Fruit fly (Drosophila melanogaster): Measurements from ENCODE around the gene ImpL2.
A peak's percentile ranks its signal among the peaks of the same experiment; 100 is the strongest.

Gene ImpL2

DNA sequence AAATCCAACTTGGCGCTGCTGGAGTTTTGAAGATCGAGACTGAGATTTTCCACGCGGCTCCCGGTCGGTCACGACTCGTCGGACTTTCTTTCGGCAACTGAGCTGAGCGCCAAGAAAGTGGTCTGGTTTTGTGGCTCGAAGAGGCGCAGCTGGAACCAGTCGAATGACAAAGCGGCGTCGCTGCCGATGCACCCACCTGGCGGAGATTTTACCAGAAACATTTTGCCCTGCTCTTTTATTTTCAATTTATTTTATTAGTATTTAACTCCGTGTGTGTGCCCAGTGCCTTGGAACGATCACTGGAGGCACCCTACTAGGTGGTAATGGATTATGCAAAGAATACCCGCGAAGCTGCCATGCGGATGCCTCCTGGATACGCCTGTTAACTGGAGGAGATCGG is 31.7 kb downstream of the ImpL2 start, which contains the start of gene CG15005:
Gene CG15005 (minus strand): TSS at position 101 of the 400 bp plus-strand sequence.
- TF ChIP-seq kay (GFP tag; ENCODE audit: borderline replicate concordance) (no peak), bab1 (GFP tag; optimal IDR thresholded peaks at IDR 0.05) (no peak), CG33017 (tag; optimal IDR thresholded peaks at IDR 0.05) (no peak), toe (GFP tag; optimal IDR thresholded peaks at IDR 0.05) (no peak), Crg-1 (GFP tag; optimal IDR thresholded peaks at IDR 0.05) (no peak), cic (GFP tag; optimal IDR thresholded peaks at IDR 0.05) (no peak)

dm6 chr3L:4193730-4194649 is 42.0 kb downstream of the ImpL2 start, which contains the start of gene CG43367:
TSS of gene CG43367 (plus strand) at chr3L:4193993.
- TF ChIP-seq kay (GFP tag; ENCODE audit: borderline replicate concordance) (peak; percentile 59), CG33017 (tag; optimal IDR thresholded peaks at IDR 0.05) (no peak), CG7101 (tag; optimal IDR thresholded peaks at IDR 0.05) (peak; percentile 0), bab1 (GFP tag; optimal IDR thresholded peaks at IDR 0.05) (peak; percentile 26), Clk (GFP tag; optimal IDR thresholded peaks at IDR 0.05) (no peak), Crg-1 (GFP tag; optimal IDR thresholded peaks at IDR 0.05) (peak; percentile 19), CG1620 (GFP tag; optimal IDR thresholded peaks at IDR 0.05) (peak; percentile 51), CG5204 (GFP tag; optimal IDR thresholded peaks at IDR 0.05) (no peak), cnc (optimal IDR thresholded peaks at IDR 0.05) (no peak), tj (GFP tag; optimal IDR thresholded peaks at IDR 0.05) (peak; percentile 5), CG11617 (GFP tag; optimal IDR thresholded peaks at IDR 0.05) (no peak), cic (GFP tag; optimal IDR thresholded peaks at IDR 0.05) (no peak), CG12768 (GFP tag; optimal IDR thresholded peaks at IDR 0.05) (no peak), CG7045 (GFP tag; optimal IDR thresholded peaks at IDR 0.05) (no peak), pad (GFP tag; optimal IDR thresholded peaks at IDR 0.05) (peak; percentile 25), Hr96 (GFP tag; optimal IDR thresholded peaks at IDR 0.05) (no peak)

DNA sequence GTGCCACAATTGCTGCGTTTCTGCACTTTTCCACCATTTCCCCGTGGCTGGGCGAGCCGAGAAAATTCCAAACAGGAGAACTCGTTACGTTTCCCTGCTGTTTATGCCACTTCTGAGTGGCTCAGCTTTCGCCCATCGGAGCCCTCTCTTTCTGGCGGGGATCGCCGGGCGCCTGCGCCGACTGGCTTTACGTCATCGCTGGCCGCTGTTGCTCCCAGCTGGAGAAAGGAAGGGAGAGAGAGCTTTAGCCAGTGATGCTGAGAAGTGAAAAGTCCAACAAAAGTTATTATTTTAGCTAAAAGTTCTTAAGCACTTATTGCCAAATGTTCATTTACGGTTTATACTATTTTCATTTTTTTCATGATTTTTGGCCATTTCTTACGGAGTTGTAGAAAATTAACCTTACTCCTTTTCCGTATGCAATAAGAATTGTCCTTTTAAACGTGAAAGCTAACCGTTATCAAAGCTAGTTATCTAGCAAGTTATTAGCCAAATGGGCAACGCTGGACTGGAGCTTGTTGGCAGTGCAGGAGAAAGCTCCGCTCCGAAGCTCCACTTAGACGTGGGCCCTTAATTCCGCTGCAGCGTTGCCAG is 47.9 kb downstream of the ImpL2 start, which contains the start of the genes Teh2 and tipE:
Gene Teh2 (minus strand): TSS at position 94 of the 594 bp plus-strand sequence.
Gene tipE (plus strand): TSS at position 570 of the 594 bp plus-strand sequence.
- TF ChIP-seq CG5204 (GFP tag; optimal IDR thresholded peaks at IDR 0.05) (no peak), Clk (GFP tag; optimal IDR thresholded peaks at IDR 0.05) (no peak), CG11617 (GFP tag; optimal IDR thresholded peaks at IDR 0.05) (no peak), bab1 (GFP tag; optimal IDR thresholded peaks at IDR 0.05) (no peak), cic (GFP tag; optimal IDR thresholded peaks at IDR 0.05) (no peak), cnc (optimal IDR thresholded peaks at IDR 0.05) (no peak), toe (GFP tag; optimal IDR thresholded peaks at IDR 0.05) (no peak), CG1620 (GFP tag; optimal IDR thresholded peaks at IDR 0.05) (no peak), CG14711 (tag; optimal IDR thresholded peaks at IDR 0.05) (no peak), tj (GFP tag; optimal IDR thresholded peaks at IDR 0.05) (no peak), Mnt (GFP tag; optimal IDR thresholded peaks at IDR 0.05) (no peak), Crg-1 (GFP tag; optimal IDR thresholded peaks at IDR 0.05) (no peak), CG7045 (GFP tag; optimal IDR thresholded peaks at IDR 0.05) (no peak), CG12768 (GFP tag; optimal IDR thresholded peaks at IDR 0.05) (no peak), Hr96 (GFP tag; optimal IDR thresholded peaks at IDR 0.05) (no peak), pad (GFP tag; optimal IDR thresholded peaks at IDR 0.05) (no peak)

- TF ChIP-seq kay (GFP tag; ENCODE audit: borderline replicate concordance) (no peak), cnc (optimal IDR thresholded peaks at IDR 0.05) (no peak), CG1620 (GFP tag; optimal IDR thresholded peaks at IDR 0.05) (peak; percentile 78), Crg-1 (GFP tag; optimal IDR thresholded peaks at IDR 0.05) (peak; percentile 73), toe (GFP tag; optimal IDR thresholded peaks at IDR 0.05) (peak; percentile 44), cic (GFP tag; optimal IDR thresholded peaks at IDR 0.05) (no peak), pad (GFP tag; optimal IDR thresholded peaks at IDR 0.05) (peak; percentile 55), tj (GFP tag; optimal IDR thresholded peaks at IDR 0.05) (no peak), CG12768 (GFP tag; optimal IDR thresholded peaks at IDR 0.05) (peak; percentile 46), CG7101 (tag; optimal IDR thresholded peaks at IDR 0.05) (peak; percentile 70), Hr96 (GFP tag; optimal IDR thresholded peaks at IDR 0.05) (peak; percentile 55), CG7045 (GFP tag; optimal IDR thresholded peaks at IDR 0.05) (peak; percentile 46), Mnt (GFP tag; optimal IDR thresholded peaks at IDR 0.05) (peak; percentile 47), CG14711 (tag; optimal IDR thresholded peaks at IDR 0.05) (peak; percentile 50), Clk (GFP tag; optimal IDR thresholded peaks at IDR 0.05) (no peak), CG5204 (GFP tag; optimal IDR thresholded peaks at IDR 0.05) (peak; percentile 48), CG33017 (tag; optimal IDR thresholded peaks at IDR 0.05) (peak; percentile 10), bab1 (GFP tag; optimal IDR thresholded peaks at IDR 0.05) (peak; percentile 18)
These were observed 49.3 kb downstream of the ImpL2 start, which contains the start of gene VhaM9.7-c for dm6 chr3L:4186659-4187058. TSS of gene VhaM9.7-c (minus strand) at chr3L:4186865.

DNA sequence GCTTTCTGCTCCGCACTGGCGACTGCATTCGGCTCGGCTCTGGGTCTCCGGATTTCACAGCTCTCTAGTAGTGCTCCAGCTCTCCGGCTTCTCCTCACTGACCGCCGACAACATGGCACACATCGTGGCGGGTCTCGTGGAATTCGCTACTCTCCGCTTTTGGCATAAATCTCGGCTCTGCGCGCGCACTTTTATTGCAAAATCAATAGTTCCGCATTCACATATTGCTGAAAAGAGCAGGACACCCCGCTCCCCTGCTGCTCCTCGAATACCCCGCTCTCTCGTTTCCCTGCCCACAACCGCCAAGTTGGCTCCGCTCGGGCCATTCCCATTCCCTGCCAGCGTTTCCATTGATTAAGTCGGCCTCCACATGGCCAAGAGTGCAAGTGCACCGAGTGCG is 50.7 kb downstream of the ImpL2 start:
- peak; percentile 85 for TF ChIP-seq Mnt (GFP tag; optimal IDR thresholded peaks at IDR 0.05)
- no peak for TF ChIP-seq toe (GFP tag; optimal IDR thresholded peaks at IDR 0.05)
- peak; percentile 74 for TF ChIP-seq cic (GFP tag; optimal IDR thresholded peaks at IDR 0.05)
- no peak for TF ChIP-seq CG7101 (tag; optimal IDR thresholded peaks at IDR 0.05)

DNA sequence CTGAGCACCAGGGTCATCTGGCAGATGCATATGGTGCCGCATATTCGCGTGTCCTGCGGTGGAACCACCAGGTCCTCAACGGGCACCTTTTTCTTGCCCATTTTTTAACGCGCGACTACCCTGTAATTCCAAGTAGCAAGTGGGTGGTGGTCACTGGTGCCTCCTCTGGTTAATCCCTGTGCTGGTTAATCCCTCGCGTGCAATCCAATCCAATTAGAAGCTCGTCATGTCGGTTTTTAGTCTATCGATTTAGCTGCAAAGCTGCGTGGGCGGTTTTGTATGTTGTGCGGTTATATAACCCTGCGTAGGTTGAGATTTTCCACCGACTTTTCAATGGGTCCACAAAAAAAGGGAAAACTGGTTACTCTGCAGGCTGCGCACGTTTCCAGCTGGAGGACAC is 51.4 kb downstream of the ImpL2 start, which contains the start of gene Teh3:
Gene Teh3 (minus strand): TSS at position 101 of the 400 bp plus-strand sequence.
- TF ChIP-seq CG12768 (GFP tag; optimal IDR thresholded peaks at IDR 0.05) (no peak), CG7101 (tag; optimal IDR thresholded peaks at IDR 0.05) (no peak), Clk (GFP tag; optimal IDR thresholded peaks at IDR 0.05) (no peak), Mnt (GFP tag; optimal IDR thresholded peaks at IDR 0.05) (no peak), CG14711 (tag; optimal IDR thresholded peaks at IDR 0.05) (no peak), CG7045 (GFP tag; optimal IDR thresholded peaks at IDR 0.05) (no peak), CG5204 (GFP tag; optimal IDR thresholded peaks at IDR 0.05) (no peak), tj (GFP tag; optimal IDR thresholded peaks at IDR 0.05) (no peak), Crg-1 (GFP tag; optimal IDR thresholded peaks at IDR 0.05) (no peak), ovo (GFP tag; optimal IDR thresholded peaks at IDR 0.05) (no peak), CG11617 (GFP tag; optimal IDR thresholded peaks at IDR 0.05) (no peak)
